Worm (Caenorhabditis elegans) whole organism, L4 larva: Measurements from ENCODE around the gene C09H10.9.

Experiments used
- ces-1 ChIP-seq: fragments of 150-350 bp; sonication (generic microtip); optimal IDR thresholded peaks from 4 replicates; lab custom pipeline; 2014; ENCODE audit warnings: missing biosample characterization, missing genetic modification reagents, missing genetic modification characterization
- nhr-6 ChIP-seq: fragments of 150-350 bp; optimal IDR thresholded peaks from 2 replicates; lab custom pipeline; 2014; ENCODE audit warnings: missing biosample characterization, missing genetic modification characterization

DNA sequence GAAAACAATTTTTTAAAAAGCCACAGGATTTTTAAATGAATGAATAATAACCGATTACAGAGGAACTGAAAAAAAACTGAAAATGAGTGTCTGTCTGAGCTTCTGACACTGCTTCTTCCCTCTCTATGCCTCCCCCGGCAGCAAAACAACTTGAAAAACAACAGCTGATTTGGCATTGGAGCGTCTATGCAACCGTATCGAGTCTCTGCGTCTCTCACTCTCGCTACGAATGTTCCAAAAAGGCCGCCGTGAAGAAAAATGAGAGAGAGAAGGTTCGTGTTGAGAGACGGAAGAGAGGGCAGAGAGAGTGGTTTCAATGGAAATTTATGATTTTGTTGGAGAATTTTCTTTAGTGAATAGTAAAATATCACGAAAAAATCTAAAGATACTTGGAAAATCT, 1.2 kb upstream of the C09H10.9 start:
- TF ChIP-seq ces-1 (GFP tag; lab: Kevin White, UChicago) (no peak), nhr-6 (tag; lab: Kevin White, UChicago) (peak; percentile 76)
